Fruit fly (Drosophila melanogaster) whole organism, embryonic: ENCODE data around the gene ash1.

Experiments
- ATbp ChIP-seq: fragments of 200-800 bp; sonication (Bioruptor generic); optimal IDR thresholded peaks from 2 replicates; lab custom pipeline; 2017; ENCODE audit warnings: missing biosample characterization, mild to moderate bottlenecking, missing genetic modification characterization, missing genetic modification reagents
- Awh ChIP-seq: fragments of 200-800 bp; sonication (Bioruptor generic); IDR thresholded peaks from 2 replicates; pipeline ENCODE4, ENCODE4 v1.3.6; 2022; ENCODE audit warnings: missing biosample characterization, missing genetic modification characterization
- CG1024 ChIP-seq: fragments of 200-800 bp; sonication (Bioruptor generic); IDR thresholded peaks from 2 replicates; pipeline ENCODE4 v1.3.6; 2022; ENCODE audit warnings: missing biosample characterization, missing genetic modification characterization
- CG11085 ChIP-seq: fragments of 200-800 bp; sonication (Bioruptor generic); IDR thresholded peaks from 2 replicates; pipeline ENCODE4 v1.3.6; 2022; ENCODE audit warnings: missing biosample characterization, missing genetic modification characterization
- CG11093 ChIP-seq: fragments of 200-800 bp; sonication (Bioruptor generic); IDR thresholded peaks from 3 replicates; pipeline ENCODE4 v1.3.6; 2022; ENCODE audit warnings: missing biosample characterization, missing genetic modification characterization
- CG11398 ChIP-seq: fragments of 200-800 bp; sonication (Bioruptor generic); optimal IDR thresholded peaks from 2 replicates; lab custom pipeline; 2016; ENCODE audit warnings: missing biosample characterization, missing genetic modification characterization
- CG11723 ChIP-seq: fragments of 200-800 bp; sonication (Bioruptor generic); optimal IDR thresholded peaks from 2 replicates; lab custom pipeline; 2017; ENCODE audit warnings: missing biosample characterization, mild to moderate bottlenecking, missing genetic modification characterization
- CG12071 ChIP-seq: fragments of 200-800 bp; sonication (Bioruptor generic); optimal IDR thresholded peaks from 3 replicates; lab custom pipeline; 2018; ENCODE audit warnings: missing biosample characterization, mild to moderate bottlenecking, missing genetic modification characterization
- CG12155 ChIP-seq: fragments of 200-800 bp; sonication (Bioruptor generic); optimal IDR thresholded peaks from 3 replicates; lab custom pipeline; 2016; ENCODE audit warnings: missing biosample characterization, missing genetic modification characterization
- CG1233 ChIP-seq: fragments of 200-800 bp; sonication (Bioruptor generic); optimal IDR thresholded peaks from 4 replicates; lab custom pipeline; 2018; ENCODE audit warnings: missing biosample characterization, mild to moderate bottlenecking, missing genetic modification characterization
- CG13894 ChIP-seq: fragments of 200-800 bp; sonication (Bioruptor generic); optimal IDR thresholded peaks from 3 replicates; lab custom pipeline; 2018; ENCODE audit warnings: missing biosample characterization, mild to moderate bottlenecking, missing genetic modification characterization, moderate library complexity
- CG15269 ChIP-seq: fragments of 200-800 bp; sonication (Bioruptor generic); optimal IDR thresholded peaks from 2 replicates; lab custom pipeline; 2018; ENCODE audit warnings: missing biosample characterization, mild to moderate bottlenecking, missing genetic modification characterization, moderate library complexity
- CG15696 ChIP-seq: fragments of 200-800 bp; sonication (Bioruptor generic); optimal IDR thresholded peaks from 2 replicates; lab custom pipeline; 2019; ENCODE audit warnings: missing biosample characterization, mild to moderate bottlenecking, missing genetic modification characterization, moderate library complexity
- CG1602 ChIP-seq: fragments of 200-800 bp; sonication (Bioruptor generic); optimal IDR thresholded peaks from 3 replicates; lab custom pipeline; 2016; ENCODE audit warnings: missing biosample characterization, missing genetic modification characterization
- CG2120 ChIP-seq: fragments of 200-800 bp; sonication (Bioruptor generic); optimal IDR thresholded peaks from 3 replicates; lab custom pipeline; 2016; ENCODE audit warnings: missing biosample characterization, missing genetic modification characterization
- CG2199 ChIP-seq: fragments of 200-800 bp; sonication (Bioruptor generic); IDR thresholded peaks from 3 replicates; pipeline ENCODE4 v1.3.6; 2022; ENCODE audit warnings: missing biosample characterization, missing genetic modification characterization
- CG2875 ChIP-seq: fragments of 200-800 bp; sonication (Bioruptor generic); optimal IDR thresholded peaks from 2 replicates; lab custom pipeline; 2017; ENCODE audit warnings: missing biosample characterization, mild to moderate bottlenecking, missing genetic modification characterization, missing genetic modification reagents
- CG31224 ChIP-seq: fragments of 200-800 bp; sonication (Bioruptor generic); IDR thresholded peaks from 2 replicates; pipeline ENCODE4 v1.3.6; 2022; ENCODE audit warnings: missing biosample characterization, missing genetic modification characterization
- CG3163 ChIP-seq: fragments of 200-800 bp; sonication (Bioruptor generic); optimal IDR thresholded peaks from 3 replicates; lab custom pipeline; 2016; ENCODE audit warnings: missing biosample characterization, missing genetic modification characterization
- CG43689 ChIP-seq: fragments of 200-800 bp; sonication (Bioruptor generic); IDR thresholded peaks from 2 replicates; pipeline ENCODE4 v1.3.6; 2022; ENCODE audit warnings: missing biosample characterization, missing genetic modification characterization
- CG4424 ChIP-seq: fragments of 200-800 bp; sonication (Bioruptor generic); optimal IDR thresholded peaks from 3 replicates; lab custom pipeline; 2016; ENCODE audit warnings: missing biosample characterization, missing genetic modification characterization
- CG7987 ChIP-seq: fragments of 200-800 bp; sonication (Bioruptor generic); optimal IDR thresholded peaks from 2 replicates; lab custom pipeline; 2018; ENCODE audit warnings: missing biosample characterization, mild to moderate bottlenecking, missing genetic modification characterization, moderate library complexity
- CG9817 ChIP-seq: fragments of 200-800 bp; sonication (Bioruptor generic); optimal IDR thresholded peaks from 2 replicates; lab custom pipeline; 2018; ENCODE audit warnings: missing biosample characterization, mild to moderate bottlenecking, missing genetic modification characterization, moderate library complexity
- D19A ChIP-seq: fragments of 200-800 bp; optimal IDR thresholded peaks from 3 replicates; lab custom pipeline; 2019; ENCODE audit warnings: missing biosample characterization, mild to moderate bottlenecking, missing genetic modification characterization, moderate library complexity
- Eip74EF ChIP-seq, 2 experiments: fragments of 200-800 bp in 1 of 2; fragments of >200 bp in 1 of 2; sonication (Bioruptor generic) in 1 of 2; optimal IDR thresholded peaks; 2 replicates each; lab custom pipeline; 2017 to 2019; ENCODE audit warnings: missing biosample characterization in 2 of 2, missing genetic modification characterization in 2 of 2, mild to moderate bottlenecking in 1 of 2, moderate library complexity in 1 of 2
- Gsc ChIP-seq: fragments of 200-800 bp; sonication (Bioruptor generic); IDR thresholded peaks from 2 replicates; pipeline ENCODE4 v1.3.6; 2022; ENCODE audit warnings: missing biosample characterization, missing genetic modification characterization
- Hey ChIP-seq: fragments of 200-800 bp; sonication (Bioruptor generic); optimal IDR thresholded peaks from 3 replicates; lab custom pipeline; 2018; ENCODE audit warnings: missing biosample characterization, mild to moderate bottlenecking, missing genetic modification characterization
- Jarid2 ChIP-seq: fragments of 200-800 bp; sonication (Bioruptor generic); optimal IDR thresholded peaks from 3 replicates; lab custom pipeline; 2017; ENCODE audit warnings: mild to moderate bottlenecking, missing biosample characterization, missing genetic modification reagents, missing genetic modification characterization
- MBD-R2 ChIP-seq: fragments of 200-800 bp; sonication (Bioruptor generic); IDR thresholded peaks from 2 replicates; pipeline ENCODE4 v1.3.6; 2022; ENCODE audit warnings: missing biosample characterization, missing genetic modification characterization
- Myb ChIP-seq: fragments of 200-800 bp; sonication (Bioruptor generic); optimal IDR thresholded peaks from 2 replicates; lab custom pipeline; 2016; ENCODE audit warnings: missing biosample characterization, missing genetic modification characterization
- NC2β ChIP-seq: fragments of 200-800 bp; sonication (Bioruptor generic); optimal IDR thresholded peaks from 2 replicates; lab custom pipeline; 2016; ENCODE audit warnings: missing biosample characterization, missing genetic modification characterization
- Poxn ChIP-seq: fragments of 200-800 bp; sonication (Bioruptor generic); IDR thresholded peaks from 2 replicates; pipeline ENCODE4 v1.3.6; 2022; ENCODE audit warnings: missing biosample characterization, missing genetic modification characterization
- Ravus ChIP-seq: fragments of 200-800 bp; sonication (Bioruptor generic); IDR thresholded peaks from 2 replicates; pipeline ENCODE4 v1.3.6; 2022; ENCODE audit warnings: missing biosample characterization, missing genetic modification characterization
- Sox102F ChIP-seq: fragments of 200-800 bp; sonication (Bioruptor generic); optimal IDR thresholded peaks from 2 replicates; lab custom pipeline; 2018; ENCODE audit warnings: missing biosample characterization, mild to moderate bottlenecking, missing genetic modification characterization, moderate library complexity
- Tbp ChIP-seq: fragments of >200 bp; optimal IDR thresholded peaks from 2 replicates; lab custom pipeline; 2018; ENCODE audit warnings: missing biosample characterization, missing genetic modification characterization
- Usf ChIP-seq: fragments of 200-800 bp; sonication (Bioruptor generic); optimal IDR thresholded peaks from 2 replicates; lab custom pipeline; 2017; ENCODE audit warnings: missing genotype, missing biosample characterization, missing genetic modification characterization
- ac ChIP-seq: fragments of 200-800 bp; sonication (Bioruptor generic); optimal IDR thresholded peaks from 3 replicates; lab custom pipeline; 2017; ENCODE audit warnings: missing biosample characterization, mild to moderate bottlenecking, missing genetic modification characterization
- bbx ChIP-seq: fragments of 200-800 bp; sonication (Bioruptor generic); IDR thresholded peaks from 2 replicates; pipeline ENCODE4 v1.3.6; 2022; ENCODE audit warnings: missing biosample characterization, missing genetic modification characterization; ENCODE audit not compliant: partially characterized antibody
- bigmax ChIP-seq: fragments of 200-800 bp; sonication (Bioruptor generic); optimal IDR thresholded peaks from 2 replicates; lab custom pipeline; 2018; ENCODE audit warnings: missing biosample characterization, mild to moderate bottlenecking, missing genetic modification characterization
- ems ChIP-seq: fragments of 200-800 bp; sonication (Bioruptor generic); optimal IDR thresholded peaks from 3 replicates; lab custom pipeline; 2016; ENCODE audit warnings: missing biosample characterization, missing genetic modification characterization
- esg ChIP-seq: fragments of 200-800 bp; sonication (Bioruptor generic); conservative IDR thresholded peaks from 2 replicates; pipeline ENCODE4 v1.3.6; 2022; ENCODE audit warnings: missing biosample characterization, missing genetic modification characterization
- ham ChIP-seq: fragments of 200-800 bp; sonication (Bioruptor generic); IDR thresholded peaks from 2 replicates; pipeline ENCODE4 v1.3.6; 2022; ENCODE audit warnings: missing biosample characterization, missing genetic modification characterization
- ken ChIP-seq: fragments of 200-800 bp; sonication (Bioruptor generic); IDR thresholded peaks from 3 replicates; pipeline ENCODE4 v1.3.6; 2022; ENCODE audit warnings: missing biosample characterization, missing genetic modification characterization
- odd ChIP-seq: fragments of 200-800 bp; sonication (Bioruptor generic); optimal IDR thresholded peaks from 2 replicates; lab custom pipeline; 2017; ENCODE audit warnings: missing biosample characterization, mild to moderate bottlenecking, missing genetic modification characterization
- pfk ChIP-seq: fragments of 200-800 bp; sonication (Bioruptor generic); optimal IDR thresholded peaks from 2 replicates; lab custom pipeline; 2018; ENCODE audit warnings: missing biosample characterization, mild to moderate bottlenecking, missing genetic modification characterization, moderate library complexity
- sens-2 ChIP-seq: fragments of 200-800 bp; sonication (Bioruptor generic); IDR thresholded peaks from 2 replicates; pipeline ENCODE4 v1.3.6; 2022; ENCODE audit warnings: missing biosample characterization, missing genetic modification characterization
- stc ChIP-seq: fragments of 200-800 bp; sonication (Bioruptor generic); IDR thresholded peaks from 2 replicates; pipeline ENCODE4 v1.3.6; 2022; ENCODE audit warnings: missing biosample characterization, missing genetic modification characterization
- tll ChIP-seq, 2 experiments: fragments of 200-800 bp in 1 of 2; fragments of >200 bp in 1 of 2; sonication (Bioruptor generic) in 1 of 2; optimal IDR thresholded peaks; 2 replicates each; lab custom pipeline; 2017 to 2019; ENCODE audit warnings: missing biosample characterization in 2 of 2, missing genetic modification characterization in 2 of 2, mild to moderate bottlenecking in 1 of 2, moderate library complexity in 1 of 2
- tup ChIP-seq: fragments of 200-800 bp; sonication (Bioruptor generic); optimal IDR thresholded peaks from 2 replicates; lab custom pipeline; 2016; ENCODE audit warnings: missing biosample characterization, mild to moderate bottlenecking, missing genetic modification characterization, moderate library complexity
- zfh1 ChIP-seq: fragments of 200-800 bp; sonication (Bioruptor generic); IDR thresholded peaks from 3 replicates; pipeline ENCODE4 v1.3.6; 2022; ENCODE audit warnings: missing biosample characterization, missing genetic modification characterization

ash1 gene

DNA sequence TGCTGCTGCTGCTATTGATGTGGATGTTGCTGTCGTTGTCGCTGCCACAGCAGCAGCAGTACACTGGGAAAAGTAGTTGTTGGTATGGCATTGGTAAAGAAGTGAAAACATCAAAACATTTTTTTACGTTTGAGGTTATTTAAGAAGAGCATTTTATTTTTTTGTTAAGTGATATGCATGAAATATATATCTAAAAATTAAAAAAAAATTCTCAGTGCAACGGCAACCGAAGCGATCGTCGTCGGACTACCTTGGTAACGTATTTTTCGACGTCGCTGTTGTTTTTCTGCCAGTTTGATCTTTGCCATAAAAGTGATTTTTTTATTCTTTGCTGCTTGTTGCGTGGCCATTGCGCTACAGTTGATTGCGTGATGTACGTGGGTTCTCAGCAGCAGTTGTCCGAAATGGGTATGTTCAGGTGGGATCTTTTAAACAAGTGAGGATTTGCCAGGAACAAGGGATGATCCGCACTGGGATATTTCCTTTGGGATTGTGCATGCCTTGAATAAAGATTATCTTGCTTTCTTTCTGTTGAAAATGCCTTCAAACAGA is 37.8 kb downstream of the ash1 start (continued):
- peak; percentile 84 for TF ChIP-seq CG11398 (GFP tag; lab: Kevin White, UChicago)
- TF ChIP-seq ham: 0 out of 2 replicates have a peak, but pooled peaks have one; percentile 68
- peak; percentile 95 for TF ChIP-seq CG1602 (GFP tag; lab: Kevin White, UChicago)
- TF ChIP-seq CG2120 (GFP tag; lab: Kevin White, UChicago): peak; percentile 95
- TF ChIP-seq CG13894 (tag; lab: Kevin White, UChicago): peak; percentile 91
- peak; percentile 86 for TF ChIP-seq CG31224
- no peak for TF ChIP-seq bbx (GFP tag; lab: Robert Waterston, UW)
- peak; percentile 96 for TF ChIP-seq sens-2 (GFP tag; lab: Robert Waterston, UW)
- no peak for TF ChIP-seq Gsc (GFP tag; lab: Robert Waterston, UW)
- TF ChIP-seq D19A (tag; lab: Kevin White, UChicago): peak; percentile 91
- TF ChIP-seq Jarid2: peak; percentile 69
- TF ChIP-seq tup (GFP tag; lab: Kevin White, UChicago): peak; percentile 87
- TF ChIP-seq MBD-R2 (GFP tag; lab: Robert Waterston, UW): peak; percentile 92
- TF ChIP-seq Poxn: peak; percentile 48; the same call in 1 of the 2 replicates
- TF ChIP-seq Sox102F (GFP tag; lab: Kevin White, UChicago): peak; percentile 96
- peak; percentile 87 for TF ChIP-seq CG11093 (GFP tag; lab: Robert Waterston, UW)
- TF ChIP-seq CG1233 (GFP tag; lab: Kevin White, UChicago): peak; percentile 96
- peak; percentile 96 for TF ChIP-seq CG15269 (tag; lab: Kevin White, UChicago)
- TF ChIP-seq Awh (GFP tag; lab: Robert Waterston, UW): peak; percentile 94
- TF ChIP-seq ken (GFP tag; lab: Robert Waterston, UW): peak; percentile 93
- peak; percentile 70 for TF ChIP-seq bigmax (GFP tag; lab: Kevin White, UChicago)
- TF ChIP-seq CG2875 (GFP tag; lab: Kevin White, UChicago): peak; percentile 92
- peak; percentile 92 for TF ChIP-seq ems (GFP tag; lab: Kevin White, UChicago)
- peak; percentile 87 for TF ChIP-seq CG12071 (GFP tag; lab: Kevin White, UChicago)
- TF ChIP-seq CG1024 (GFP tag; lab: Robert Waterston, UW): peak; percentile 91
- TF ChIP-seq CG12155 (GFP tag; lab: Kevin White, UChicago): peak; percentile 93
- no peak for TF ChIP-seq Tbp (GFP tag; lab: Kevin White, UChicago)
- TF ChIP-seq NC2β (GFP tag; lab: Kevin White, UChicago): peak; percentile 91
- peak; percentile 96 for TF ChIP-seq CG4424 (GFP tag; lab: Kevin White, UChicago)
- TF ChIP-seq tll (GFP tag; optimal IDR thresholded peaks at IDR 0.05; lab: Kevin White, UChicago): peak in 1 of 2 experiments; percentile 92
- TF ChIP-seq CG3163 (GFP tag; lab: Kevin White, UChicago): peak; percentile 68
- TF ChIP-seq pfk (GFP tag; lab: Kevin White, UChicago): peak; percentile 61
- TF ChIP-seq CG11085 (GFP tag; lab: Robert Waterston, UW): peak; percentile 79
- peak; percentile 99 for TF ChIP-seq CG15696
- TF ChIP-seq ac (GFP tag; lab: Kevin White, UChicago): peak; percentile 97
- TF ChIP-seq Hey (tag; lab: Kevin White, UChicago): peak; percentile 75
- TF ChIP-seq zfh1: peak; percentile 98
- peak; percentile 93 for TF ChIP-seq CG11723
- peak; percentile 93 for TF ChIP-seq ATbp (GFP tag; lab: Kevin White, UChicago)
- peak; percentile 77 for TF ChIP-seq CG43689 (GFP tag; lab: Robert Waterston, UW)
- peak; percentile 78 for TF ChIP-seq CG7987 (GFP tag; lab: Kevin White, UChicago)
- TF ChIP-seq Eip74EF (GFP tag; optimal IDR thresholded peaks at IDR 0.05; lab: Kevin White, UChicago): peak in 1 of 2 experiments; percentile 92
- peak; percentile 95 for TF ChIP-seq CG9817 (tag; lab: Kevin White, UChicago)
- TF ChIP-seq stc (GFP tag; lab: Robert Waterston, UW): peak; percentile 90
- peak; percentile 77 for TF ChIP-seq Myb (GFP tag; lab: Kevin White, UChicago)
- TF ChIP-seq Ravus (GFP tag; lab: Robert Waterston, UW): peak; percentile 69
- TF ChIP-seq odd (GFP tag; lab: Kevin White, UChicago): peak; percentile 92
- peak; percentile 93 for TF ChIP-seq esg (GFP tag; lab: Robert Waterston, UW)
- TF ChIP-seq CG2199: peak; percentile 93
- TF ChIP-seq Usf (GFP tag; lab: Kevin White, UChicago): peak; percentile 92
